Fruit fly (Drosophila melanogaster) whole organism, prepupa: Measurements from ENCODE around the gene N.
A peak's percentile ranks its signal among the peaks of the same experiment; 100 is the strongest.

Experiments used
- Blimp-1 ChIP-seq: fragments of 200-800 bp; sonication (Bioruptor generic); optimal IDR thresholded peaks from 3 replicates; lab custom pipeline; 2017; ENCODE audit warnings: missing biosample characterization, missing genetic modification characterization, mild to moderate bottlenecking, moderate library complexity, missing genetic modification reagents
- CG10631 ChIP-seq: fragments of 200-800 bp; sonication (Bioruptor generic); optimal IDR thresholded peaks from 2 replicates; lab custom pipeline; 2016; ENCODE audit warnings: missing biosample characterization, missing genetic modification characterization
- CG11294 ChIP-seq: fragments of 200-800 bp; sonication (Bioruptor generic); IDR thresholded peaks from 2 replicates; pipeline ENCODE4 v1.3.6; 2022; ENCODE audit warnings: missing biosample characterization, missing genetic modification characterization
- CG11762 ChIP-seq: fragments of 200-800 bp; sonication (Bioruptor generic); optimal IDR thresholded peaks from 3 replicates; lab custom pipeline; 2016; ENCODE audit warnings: missing biosample characterization, missing genetic modification characterization; ENCODE audit not compliant: insufficient read depth
- CG11902 ChIP-seq: fragments of 200-800 bp; sonication (Bioruptor generic); optimal IDR thresholded peaks from 3 replicates; lab custom pipeline; 2016; ENCODE audit warnings: missing biosample characterization, missing genetic modification characterization
- CG15336 ChIP-seq: fragments of 200-800 bp; sonication (Bioruptor generic); IDR thresholded peaks from 2 replicates; pipeline ENCODE4 v1.3.6; 2022; ENCODE audit warnings: missing biosample characterization, missing genetic modification characterization
- CG1621 ChIP-seq: fragments of 200-800 bp; sonication (Bioruptor generic); optimal IDR thresholded peaks from 3 replicates; lab custom pipeline; 2018; ENCODE audit warnings: missing biosample characterization, mild to moderate bottlenecking, missing genetic modification characterization
- CG16779 ChIP-seq: fragments of 200-800 bp; sonication (Bioruptor generic); optimal IDR thresholded peaks from 3 replicates; lab custom pipeline; 2017; ENCODE audit warnings: missing biosample characterization, mild to moderate bottlenecking, missing genetic modification characterization
- CG3032 ChIP-seq: fragments of 200-800 bp; optimal IDR thresholded peaks from 2 replicates; lab custom pipeline; 2019; ENCODE audit warnings: missing biosample characterization, mild to moderate bottlenecking, missing genetic modification characterization, moderate library complexity
- CG31627 ChIP-seq: fragments of 200-800 bp; sonication (Bioruptor generic); optimal IDR thresholded peaks from 3 replicates; lab custom pipeline; 2016; ENCODE audit warnings: missing biosample characterization, missing genetic modification characterization
- CG32006 ChIP-seq: fragments of 200-800 bp; sonication (Bioruptor generic); optimal IDR thresholded peaks from 3 replicates; lab custom pipeline; 2017; ENCODE audit warnings: missing biosample characterization, mild to moderate bottlenecking, missing genetic modification characterization
- CG34406 ChIP-seq: fragments of 200-800 bp; sonication (Bioruptor generic); optimal IDR thresholded peaks from 3 replicates; lab custom pipeline; 2016; ENCODE audit warnings: missing biosample characterization, missing genetic modification characterization
- CG3919 ChIP-seq: fragments of 200-800 bp; sonication (Bioruptor generic); optimal IDR thresholded peaks from 3 replicates; lab custom pipeline; 2016; ENCODE audit warnings: missing biosample characterization, missing genetic modification characterization
- CG4318 ChIP-seq: fragments of 200-800 bp; sonication (Bioruptor generic); optimal IDR thresholded peaks from 3 replicates; lab custom pipeline; 2017; ENCODE audit warnings: missing biosample characterization, mild to moderate bottlenecking, missing genetic modification characterization
- CG6163 ChIP-seq: fragments of 200-800 bp; sonication (Bioruptor generic); IDR thresholded peaks from 3 replicates; pipeline ENCODE4 v1.3.6; 2022; ENCODE audit warnings: missing biosample characterization, missing genetic modification characterization
- CG6276 ChIP-seq: fragments of 200-800 bp; sonication (Bioruptor generic); optimal IDR thresholded peaks from 2 replicates; lab custom pipeline; 2017; ENCODE audit warnings: missing biosample characterization, mild to moderate bottlenecking, missing genetic modification characterization
- CG6792 ChIP-seq: fragments of 200-800 bp; sonication (Bioruptor generic); optimal IDR thresholded peaks from 3 replicates; lab custom pipeline; 2016; ENCODE audit warnings: missing biosample characterization, missing genetic modification characterization
- CG6808 ChIP-seq: fragments of 200-800 bp; sonication (Bioruptor generic); optimal IDR thresholded peaks from 3 replicates; lab custom pipeline; 2017; ENCODE audit warnings: missing biosample characterization, missing genetic modification characterization, mild to moderate bottlenecking, moderate library complexity, missing genetic modification reagents
- CG6854 ChIP-seq: fragments of 200-800 bp; sonication (Bioruptor generic); optimal IDR thresholded peaks from 2 replicates; lab custom pipeline; 2017; ENCODE audit warnings: missing biosample characterization, mild to moderate bottlenecking, missing genetic modification characterization
- CG8119 ChIP-seq: fragments of 200-800 bp; sonication (Bioruptor generic); IDR thresholded peaks from 3 replicates; pipeline ENCODE4 v1.3.6; 2022; ENCODE audit warnings: missing biosample characterization, missing genetic modification characterization
- CG8319 ChIP-seq: fragments of 200-800 bp; sonication (Bioruptor generic); optimal IDR thresholded peaks from 3 replicates; lab custom pipeline; 2016; ENCODE audit warnings: missing biosample characterization, missing genetic modification characterization
- CG8632 ChIP-seq: fragments of 200-800 bp; sonication (Bioruptor generic); optimal IDR thresholded peaks from 3 replicates; lab custom pipeline; 2016; ENCODE audit warnings: missing biosample characterization, missing genetic modification characterization
- CG9139 ChIP-seq: fragments of 200-800 bp; sonication (Bioruptor generic); optimal IDR thresholded peaks from 3 replicates; lab custom pipeline; 2017; ENCODE audit warnings: missing biosample characterization, mild to moderate bottlenecking, missing genetic modification characterization
- Eip75B ChIP-seq: fragments of 200-800 bp; sonication (Bioruptor generic); optimal IDR thresholded peaks from 3 replicates; lab custom pipeline; 2016; ENCODE audit warnings: missing biosample characterization, missing genetic modification characterization
- Eip78C ChIP-seq: fragments of 200-800 bp; sonication (Bioruptor generic); peaks from one replicate; lab custom pipeline; 2016; ENCODE audit warnings: missing biosample characterization, missing genetic modification characterization
- Ets21C ChIP-seq: fragments of 200-800 bp; sonication (Bioruptor generic); optimal IDR thresholded peaks from 3 replicates; lab custom pipeline; 2016; ENCODE audit warnings: missing biosample characterization, missing genetic modification characterization
- Gug ChIP-seq: fragments of 200-800 bp; sonication (Bioruptor generic); IDR thresholded peaks from 2 replicates; pipeline ENCODE4 v1.3.6; 2022; ENCODE audit warnings: missing biosample characterization, missing genetic modification characterization
- Hr38 ChIP-seq: sonication (Bioruptor generic); optimal IDR thresholded peaks from 2 replicates; lab custom pipeline; 2016; ENCODE audit warnings: missing biosample characterization, missing genetic modification characterization
- Hr39 ChIP-seq: fragments of 200-800 bp; sonication (Bioruptor generic); optimal IDR thresholded peaks from 2 replicates; lab custom pipeline; 2016; ENCODE audit warnings: missing biosample characterization, missing genetic modification characterization
- Hr4 ChIP-seq: fragments of 200-800 bp; sonication (Bioruptor generic); optimal IDR thresholded peaks from 3 replicates; lab custom pipeline; 2016; ENCODE audit warnings: missing biosample characterization, missing genetic modification characterization
- Met ChIP-seq: fragments of 200-800 bp; sonication (Bioruptor generic); optimal IDR thresholded peaks from 3 replicates; lab custom pipeline; 2016; ENCODE audit warnings: missing biosample characterization, missing genetic modification characterization
- OdsH ChIP-seq: fragments of 200-800 bp; sonication (Bioruptor generic); optimal IDR thresholded peaks from 3 replicates; lab custom pipeline; 2016; ENCODE audit warnings: missing biosample characterization, missing genetic modification characterization
- Smox ChIP-seq: fragments of 200-800 bp; sonication (Bioruptor generic); optimal IDR thresholded peaks from 3 replicates; lab custom pipeline; 2016; ENCODE audit warnings: missing biosample characterization, missing genetic modification characterization
- Sox102F ChIP-seq: fragments of 200-800 bp; sonication (Bioruptor generic); optimal IDR thresholded peaks from 2 replicates; lab custom pipeline; 2016; ENCODE audit warnings: missing biosample characterization, mild to moderate bottlenecking, missing genetic modification characterization
- Sox14 ChIP-seq: fragments of 200-800 bp; sonication (Bioruptor generic); optimal IDR thresholded peaks from 3 replicates; lab custom pipeline; 2016; ENCODE audit warnings: missing biosample characterization, missing genetic modification characterization
- Sox15 ChIP-seq: fragments of 200-800 bp; sonication (Bioruptor generic); optimal IDR thresholded peaks from 3 replicates; lab custom pipeline; 2016; ENCODE audit warnings: missing biosample characterization, missing genetic modification characterization
- achi ChIP-seq: fragments of 200-800 bp; sonication (Bioruptor generic); optimal IDR thresholded peaks from 3 replicates; lab custom pipeline; 2016; ENCODE audit warnings: missing biosample characterization, missing genetic modification characterization
- dsx ChIP-seq: fragments of 200-800 bp; optimal IDR thresholded peaks from 3 replicates; lab custom pipeline; 2019; ENCODE audit warnings: missing biosample characterization, mild to moderate bottlenecking, missing genetic modification characterization, moderate library complexity; ENCODE audit not compliant: poor library complexity, severe bottlenecking
- eg ChIP-seq: fragments of 200-800 bp; sonication (Bioruptor generic); IDR thresholded peaks from 3 replicates; pipeline ENCODE4 v1.3.6; 2022; ENCODE audit warnings: missing biosample characterization, missing genetic modification characterization
- fd59A ChIP-seq: fragments of 200-800 bp; sonication (Bioruptor generic); optimal IDR thresholded peaks from 2 replicates; lab custom pipeline; 2017; ENCODE audit warnings: missing biosample characterization, mild to moderate bottlenecking, missing genetic modification characterization, missing genetic modification reagents
- fkh ChIP-seq: fragments of 200-800 bp; sonication (Bioruptor generic); optimal IDR thresholded peaks from 3 replicates; lab custom pipeline; 2017; ENCODE audit warnings: missing biosample characterization, mild to moderate bottlenecking, missing genetic modification characterization, moderate library complexity
- net ChIP-seq: fragments of 200-800 bp; sonication (Bioruptor generic); optimal IDR thresholded peaks from 3 replicates; lab custom pipeline; 2016; ENCODE audit warnings: missing biosample characterization, missing genetic modification characterization
- pdm3 ChIP-seq: fragments of 200-800 bp; sonication (Bioruptor generic); optimal IDR thresholded peaks from 3 replicates; lab custom pipeline; 2016; ENCODE audit warnings: missing biosample characterization, missing genetic modification characterization
- salr ChIP-seq, 2 experiments: fragments of 200-800 bp; sonication (Bioruptor generic); optimal IDR thresholded peaks; 3 replicates each; lab custom pipeline; 2016 to 2018; ENCODE audit warnings: missing biosample characterization in 2 of 2, missing genetic modification characterization in 2 of 2, mild to moderate bottlenecking in 1 of 2
- spab ChIP-seq: fragments of 200-800 bp; sonication (Bioruptor generic); optimal IDR thresholded peaks from 2 replicates; lab custom pipeline; 2017; ENCODE audit warnings: missing biosample characterization, mild to moderate bottlenecking, missing genetic modification characterization, missing genetic modification reagents
- ss ChIP-seq, 2 experiments: fragments of 200-800 bp; sonication (Bioruptor generic); optimal IDR thresholded peaks; 2 replicates in 1 of 2; 3 replicates in 1 of 2; lab custom pipeline; 2017 to 2018; ENCODE audit warnings: mild to moderate bottlenecking in 2 of 2, missing biosample characterization in 2 of 2, missing genetic modification characterization in 2 of 2, moderate library complexity in 1 of 2
- svp ChIP-seq: fragments of 200-800 bp; sonication (Bioruptor generic); peaks from one replicate; lab custom pipeline; 2016; ENCODE audit warnings: missing biosample characterization, missing genetic modification characterization
- topi ChIP-seq: fragments of 200-800 bp; sonication (Bioruptor generic); optimal IDR thresholded peaks from 3 replicates; lab custom pipeline; 2016; ENCODE audit warnings: missing biosample characterization, missing genetic modification characterization
- vri ChIP-seq: fragments of 200-800 bp; sonication (Bioruptor generic); optimal IDR thresholded peaks from 3 replicates; lab custom pipeline; 2016; ENCODE audit warnings: missing biosample characterization, mild to moderate bottlenecking, missing genetic modification characterization

Gene N

DNA sequence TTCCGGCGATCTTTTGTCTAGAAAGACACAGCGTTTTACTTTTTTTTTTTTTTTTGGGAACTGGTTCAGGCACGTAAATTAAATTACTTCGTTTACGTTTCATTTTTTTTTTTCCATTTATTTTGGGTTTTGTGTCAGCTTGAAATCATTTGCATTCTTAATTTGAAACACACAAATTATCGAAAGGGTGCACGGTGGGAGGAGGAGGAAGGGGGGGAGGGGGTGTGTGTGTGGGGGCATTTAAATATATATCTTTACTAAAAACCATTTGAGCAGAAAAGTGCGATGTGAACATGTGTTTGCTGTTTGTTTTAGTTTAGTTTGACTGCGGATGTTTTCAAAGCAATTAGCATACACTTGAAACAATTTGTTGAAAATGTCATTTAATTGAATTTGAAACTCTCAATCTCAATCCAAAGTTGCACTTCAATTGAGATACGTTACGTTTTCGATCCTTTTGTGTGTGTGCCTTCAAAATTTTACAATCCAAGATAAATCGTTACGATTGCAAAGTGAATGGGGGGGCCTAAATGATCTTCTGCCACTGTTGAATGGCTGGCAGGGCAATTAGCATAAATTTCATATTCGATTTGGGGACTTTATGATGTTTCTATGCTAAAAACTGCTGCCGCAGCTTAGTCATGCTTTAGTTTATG, 22.5 kb downstream of the N start:
- no peak for TF ChIP-seq CG1621 (tag; lab: Kevin White, UChicago)
- TF ChIP-seq fkh = peak; percentile 3
- TF ChIP-seq Eip75B = no peak
- TF ChIP-seq fd59A (GFP tag; lab: Kevin White, UChicago) = no peak
- TF ChIP-seq Hr39 (GFP tag; lab: Kevin White, UChicago) = no peak

DNA sequence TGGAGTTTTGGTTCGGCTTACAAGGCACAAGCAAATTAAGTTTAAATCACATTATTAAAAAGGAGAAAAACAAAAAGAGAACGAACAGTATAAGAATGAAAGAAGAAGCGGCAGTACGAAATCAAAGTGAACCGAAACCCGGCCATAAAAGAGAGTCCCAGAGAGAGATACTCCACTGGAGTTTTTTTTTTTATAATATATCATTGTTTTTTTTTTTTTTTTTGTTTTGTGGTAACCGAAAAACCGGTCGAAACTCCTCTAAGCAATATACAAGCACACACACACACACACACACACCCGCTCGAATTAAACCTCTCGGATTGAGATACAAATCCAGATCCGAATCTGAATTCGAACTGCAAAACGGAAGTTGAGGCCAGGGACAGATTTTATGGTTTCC, 23.9 kb downstream of the N start:
- TF ChIP-seq CG11294 (GFP tag; lab: Robert Waterston, UW) = no peak
- peak; percentile 7 for TF ChIP-seq net (GFP tag; lab: Kevin White, UChicago)
- no peak for TF ChIP-seq Ets21C (GFP tag; lab: Kevin White, UChicago)
- no peak for TF ChIP-seq CG8319 (GFP tag; lab: Kevin White, UChicago)
- TF ChIP-seq eg (GFP tag; lab: Robert Waterston, UW) = no peak
- no peak for TF ChIP-seq vri (GFP tag; lab: Kevin White, UChicago)
- TF ChIP-seq CG8119 (GFP tag; lab: Robert Waterston, UW) = peak; percentile 65; the same call in 1 of the 3 replicates
- TF ChIP-seq Gug = no peak
- TF ChIP-seq Hr38 = no peak
- TF ChIP-seq CG6792 (GFP tag; lab: Kevin White, UChicago) = no peak
- no peak for TF ChIP-seq Sox14 (GFP tag; lab: Kevin White, UChicago)
- TF ChIP-seq CG6854 (GFP tag; lab: Kevin White, UChicago) = no peak
- TF ChIP-seq CG15336 (GFP tag; lab: Robert Waterston, UW) = peak; percentile 38
- TF ChIP-seq CG4318 (GFP tag; lab: Kevin White, UChicago) = no peak
- no peak for TF ChIP-seq fd59A (GFP tag; lab: Kevin White, UChicago)
- no peak for TF ChIP-seq CG11902 (GFP tag; lab: Kevin White, UChicago)
- no peak for TF ChIP-seq CG31627 (GFP tag; lab: Kevin White, UChicago)
- TF ChIP-seq Met (GFP tag; lab: Kevin White, UChicago) = no peak
- no peak for TF ChIP-seq Smox
- TF ChIP-seq CG3919 (GFP tag; lab: Kevin White, UChicago) = no peak
- no peak for TF ChIP-seq Hr4 (GFP tag; lab: Kevin White, UChicago)
- TF ChIP-seq salr (GFP tag; optimal IDR thresholded peaks at IDR 0.05; lab: Kevin White, UChicago) = no peak
- no peak for TF ChIP-seq CG1621 (tag; lab: Kevin White, UChicago)
- TF ChIP-seq CG16779 (tag; lab: Kevin White, UChicago) = peak; percentile 19
- no peak for TF ChIP-seq OdsH (GFP tag; lab: Kevin White, UChicago)
- TF ChIP-seq Sox15 = no peak
- no peak for TF ChIP-seq topi (GFP tag; lab: Kevin White, UChicago)
- TF ChIP-seq CG11762 (GFP tag; lab: Kevin White, UChicago) = no peak
- TF ChIP-seq CG6808 (GFP tag; lab: Kevin White, UChicago) = peak; percentile 46
- TF ChIP-seq pdm3 (GFP tag; lab: Kevin White, UChicago) = no peak
- peak; percentile 19 for TF ChIP-seq CG8632 (GFP tag; lab: Kevin White, UChicago)
- TF ChIP-seq CG34406 (GFP tag; lab: Kevin White, UChicago) = no peak
- TF ChIP-seq ss (GFP tag; optimal IDR thresholded peaks at IDR 0.05; lab: Kevin White, UChicago) = peak; percentile 58 to 64
- no peak for TF ChIP-seq CG6276 (GFP tag; lab: Kevin White, UChicago)
- TF ChIP-seq CG32006 (GFP tag; lab: Kevin White, UChicago) = no peak
- no peak for TF ChIP-seq Blimp-1 (GFP tag; lab: Kevin White, UChicago)
- TF ChIP-seq CG3032 (tag; lab: Kevin White, UChicago) = no peak
- TF ChIP-seq Eip75B = no peak
- peak; percentile 31 for TF ChIP-seq Sox102F (GFP tag; lab: Kevin White, UChicago)
- TF ChIP-seq CG9139 (GFP tag; lab: Kevin White, UChicago) = peak; percentile 47
- TF ChIP-seq svp (GFP tag; lab: Kevin White, UChicago) = no peak
- peak; percentile 55; the same call in 1 of the 3 replicates for TF ChIP-seq CG6163 (GFP tag; lab: Robert Waterston, UW)
- TF ChIP-seq dsx (GFP tag; lab: Kevin White, UChicago) = peak; percentile 32
- no peak for TF ChIP-seq CG10631
- no peak for TF ChIP-seq Eip78C
- no peak for TF ChIP-seq achi (GFP tag; lab: Kevin White, UChicago)
- TF ChIP-seq spab (GFP tag; lab: Kevin White, UChicago) = peak; percentile 20
